Fruit fly (Drosophila melanogaster) S2 (cell line): ENCODE data around the gene CG7173.

Experiments used
- CG8478 ChIP-seq: fragments of >200 bp; optimal IDR thresholded peaks from 2 replicates; lab custom pipeline; 2018
- CTCF ChIP-seq, 2 experiments: fragments of >200 bp; optimal IDR thresholded peaks; 2 replicates each; lab custom pipeline; 2018

dm6 chr3L:21602275-21602674, 44.2 kb upstream of the CG7173 start:
- TF ChIP-seq CTCF (optimal IDR thresholded peaks at IDR 0.05; lab: Kevin White, UChicago): no peak
- no peak for TF ChIP-seq CG8478
